Worm (Caenorhabditis elegans) whole organism, young adult: ENCODE measurements around the gene T08A11.1.

Experiments used
- B0019.2 ChIP-seq: fragments of 200-800 bp; sonication (Bioruptor generic); conservative IDR thresholded peaks from 2 replicates; pipeline ENCODE4 v1.3.6; 2022; ENCODE audit warnings: missing genetic modification reagents, missing genetic modification characterization, missing compliant biosample characterization
- C17E4.6 ChIP-seq: fragments of 200-800 bp; sonication (Bioruptor generic); IDR thresholded peaks from 2 replicates; pipeline ENCODE4 v1.3.6; 2022; ENCODE audit warnings: missing genetic modification reagents, missing genetic modification characterization, missing compliant biosample characterization
- D2030.7 ChIP-seq: fragments of 200-800 bp; sonication (Bioruptor generic); IDR thresholded peaks from 2 replicates; pipeline ENCODE4 v1.3.6; 2022; ENCODE audit warnings: missing genetic modification reagents, missing genetic modification characterization, missing compliant biosample characterization
- F10E7.11 ChIP-seq: sonication (generic microtip); optimal IDR thresholded peaks from 2 replicates; lab custom pipeline; 2017; ENCODE audit warnings: mild to moderate bottlenecking, missing genetic modification characterization, moderate library complexity, missing compliant biosample characterization
- F22D6.2 ChIP-seq: sonication (generic microtip); optimal IDR thresholded peaks from 2 replicates; lab custom pipeline; 2016; ENCODE audit warnings: mild to moderate bottlenecking, missing genetic modification characterization, missing compliant biosample characterization
- F37B4.10 ChIP-seq: fragments of 200-800 bp; sonication (Bioruptor generic); IDR thresholded peaks from 2 replicates; pipeline ENCODE4 v1.3.6; 2022; ENCODE audit warnings: missing genetic modification characterization, missing compliant biosample characterization
- F49E8.2 ChIP-seq: sonication (generic microtip); optimal IDR thresholded peaks from 3 replicates; lab custom pipeline; 2017; ENCODE audit warnings: missing genetic modification characterization, mild to moderate bottlenecking, missing compliant biosample characterization, antibody characterized with exemption, moderate library complexity; ENCODE audit not compliant: insufficient read depth
- F57C9.4 ChIP-seq: sonication (generic microtip); optimal IDR thresholded peaks from 2 replicates; lab custom pipeline; 2017; ENCODE audit warnings: mild to moderate bottlenecking, missing genetic modification characterization, missing compliant biosample characterization
- K12H6.12 ChIP-seq: fragments of 200-800 bp; sonication (Bioruptor generic); optimal IDR thresholded peaks from 2 replicates; lab custom pipeline; 2018; ENCODE audit warnings: mild to moderate bottlenecking, missing genetic modification characterization, missing compliant biosample characterization
- Y56A3A.18 ChIP-seq: fragments of 200-800 bp; sonication (Bioruptor generic); IDR thresholded peaks from 2 replicates; pipeline ENCODE4 v1.3.6; 2022; ENCODE audit warnings: missing genetic modification reagents, missing genetic modification characterization, missing compliant biosample characterization
- ZK185.1 ChIP-seq: sonication (generic microtip); optimal IDR thresholded peaks from 2 replicates; lab custom pipeline; 2016; ENCODE audit warnings: mild to moderate bottlenecking, missing genetic modification characterization, missing compliant biosample characterization; ENCODE audit not compliant: poor library complexity, severe bottlenecking
- akir-1 ChIP-seq: fragments of 200-800 bp; sonication (Bioruptor generic); optimal IDR thresholded peaks from 2 replicates; lab custom pipeline; 2018; ENCODE audit warnings: mild to moderate bottlenecking, missing genetic modification characterization, moderate library complexity, missing compliant biosample characterization
- aptf-3 ChIP-seq: fragments of 200-800 bp; sonication (Bioruptor generic); IDR thresholded peaks from 2 replicates; pipeline ENCODE4 v1.3.6; 2022; ENCODE audit warnings: missing genetic modification characterization, missing compliant biosample characterization
- attf-5 ChIP-seq: fragments of 200-800 bp; sonication (Bioruptor generic); optimal IDR thresholded peaks from 2 replicates; lab custom pipeline; 2018; ENCODE audit warnings: mild to moderate bottlenecking, missing genetic modification characterization, missing compliant biosample characterization
- ccch-3 ChIP-seq: fragments of 200-800 bp; sonication (Bioruptor generic); optimal IDR thresholded peaks from 2 replicates; lab custom pipeline; 2018; ENCODE audit warnings: mild to moderate bottlenecking, missing genetic modification characterization, missing compliant biosample characterization
- cebp-1 ChIP-seq, 2 experiments: fragments of 200-800 bp in 1 of 2; sonication (Bioruptor generic) in 1 of 2; sonication (generic microtip) in 1 of 2; IDR thresholded peaks in 1 of 2; optimal IDR thresholded peaks in 1 of 2; 2 replicates each; pipeline versions ENCODE4 v1.3.6 to Lab custom; 2017 to 2022; ENCODE audit warnings: missing compliant biosample characterization in 2 of 2, missing genetic modification characterization in 2 of 2, mild to moderate bottlenecking in 1 of 2, missing genetic modification reagents in 1 of 2, moderate library complexity in 1 of 2
- ceh-27 ChIP-seq: fragments of 200-800 bp; sonication (Bioruptor generic); optimal IDR thresholded peaks from 2 replicates; lab custom pipeline; 2018; ENCODE audit warnings: mild to moderate bottlenecking, missing genetic modification characterization, moderate library complexity, missing compliant biosample characterization
- die-1 ChIP-seq: sonication (generic microtip); optimal IDR thresholded peaks from 2 replicates; lab custom pipeline; 2016; ENCODE audit warnings: missing genotype, mild to moderate bottlenecking, missing genetic modification characterization, missing compliant biosample characterization
- dpff-1 ChIP-seq: sonication (generic microtip); optimal IDR thresholded peaks from 2 replicates; lab custom pipeline; 2017; ENCODE audit warnings: mild to moderate bottlenecking, missing genetic modification characterization, missing compliant biosample characterization
- efl-1 ChIP-seq: fragments of 150-350 bp; optimal IDR thresholded peaks from 2 replicates; lab custom pipeline; 2014; ENCODE audit warnings: missing biosample characterization, missing genetic modification reagents, missing genetic modification characterization
- egl-18 ChIP-seq: fragments of 200-800 bp; sonication (Bioruptor generic); IDR thresholded peaks from 2 replicates; pipeline ENCODE4 v1.3.6; 2022; ENCODE audit warnings: missing genetic modification reagents, missing genetic modification characterization, missing compliant biosample characterization
- egl-44 ChIP-seq: fragments of 200-800 bp; sonication (Bioruptor generic); IDR thresholded peaks from 2 replicates; pipeline ENCODE4 v1.3.6; 2022; ENCODE audit warnings: missing genetic modification reagents, missing genetic modification characterization, missing compliant biosample characterization
- ekl-4 ChIP-seq: fragments of 200-800 bp; sonication (Bioruptor generic); IDR thresholded peaks from 2 replicates; pipeline ENCODE4 v1.3.6; 2022; ENCODE audit warnings: missing genetic modification reagents, missing genetic modification characterization, missing compliant biosample characterization
- fkh-3 ChIP-seq: sonication (generic microtip); optimal IDR thresholded peaks from 2 replicates; lab custom pipeline; 2016; ENCODE audit warnings: mild to moderate bottlenecking, missing genetic modification characterization, missing compliant biosample characterization
- gei-17 ChIP-seq: fragments of 200-800 bp; sonication (Bioruptor generic); optimal IDR thresholded peaks from 2 replicates; lab custom pipeline; 2018; ENCODE audit warnings: mild to moderate bottlenecking, missing genetic modification characterization, missing compliant biosample characterization
- him-1 ChIP-seq: sonication (generic microtip); optimal IDR thresholded peaks from 2 replicates; lab custom pipeline; 2016; ENCODE audit warnings: missing genotype, missing genetic modification reagents, missing genetic modification characterization, missing compliant biosample characterization
- hlh-12 ChIP-seq: sonication (generic microtip); optimal IDR thresholded peaks from 2 replicates; lab custom pipeline; 2016; ENCODE audit warnings: missing genetic modification characterization, missing compliant biosample characterization
- hmg-20 ChIP-seq: fragments of 200-800 bp; sonication (Bioruptor generic); IDR thresholded peaks from 2 replicates; pipeline ENCODE4 v1.3.6; 2022; ENCODE audit warnings: missing genetic modification reagents, missing genetic modification characterization, missing compliant biosample characterization
- let-607 ChIP-seq, 2 experiments: fragments of 200-800 bp in 1 of 2; sonication (Bioruptor generic) in 1 of 2; sonication (generic microtip) in 1 of 2; optimal IDR thresholded peaks; 2 replicates each; lab custom pipeline; 2016 to 2018; ENCODE audit warnings: mild to moderate bottlenecking in 2 of 2, missing compliant biosample characterization in 2 of 2, missing genetic modification characterization in 2 of 2, moderate library complexity in 2 of 2, missing genotype in 1 of 2
- madf-3 ChIP-seq: fragments of 200-800 bp; sonication (Bioruptor generic); IDR thresholded peaks from 2 replicates; pipeline ENCODE4 v1.3.6; 2022; ENCODE audit warnings: missing genetic modification reagents, missing genetic modification characterization, missing compliant biosample characterization
- madf-8 ChIP-seq: fragments of 200-800 bp; sonication (Bioruptor generic); conservative IDR thresholded peaks from 2 replicates; pipeline ENCODE4 v1.3.6; 2022; ENCODE audit warnings: missing genetic modification reagents, missing genetic modification characterization, missing compliant biosample characterization
- mcd-1 ChIP-seq: fragments of 200-800 bp; sonication (Bioruptor generic); IDR thresholded peaks from 2 replicates; pipeline ENCODE4 v1.3.6; 2022; ENCODE audit warnings: missing genetic modification reagents, missing genetic modification characterization, missing compliant biosample characterization
- mxl-1 ChIP-seq: sonication (generic microtip); optimal IDR thresholded peaks from 2 replicates; lab custom pipeline; 2016; ENCODE audit warnings: missing genetic modification characterization, missing compliant biosample characterization
- nfya-1 ChIP-seq: sonication (generic microtip); optimal IDR thresholded peaks from 2 replicates; lab custom pipeline; 2017; ENCODE audit warnings: antibody characterized with exemption, missing compliant biosample characterization, missing genetic modification characterization, borderline replicate concordance; ENCODE audit not compliant: insufficient read depth
- nfya-2 ChIP-seq: fragments of 200-800 bp; sonication (Bioruptor generic); IDR thresholded peaks from 2 replicates; pipeline ENCODE4 v1.3.6; 2022; ENCODE audit warnings: missing genetic modification reagents, missing genetic modification characterization, missing compliant biosample characterization
- nhr-120 ChIP-seq: fragments of 200-800 bp; sonication (Bioruptor generic); IDR thresholded peaks from 2 replicates; pipeline ENCODE4 v1.3.6; 2022; ENCODE audit warnings: missing genetic modification characterization, missing compliant biosample characterization
- nhr-179 ChIP-seq: sonication (generic microtip); optimal IDR thresholded peaks from 2 replicates; lab custom pipeline; 2016; ENCODE audit warnings: mild to moderate bottlenecking, missing genetic modification characterization, missing compliant biosample characterization
- nhr-27 ChIP-seq: fragments of 200-800 bp; sonication (Bioruptor generic); optimal IDR thresholded peaks from 2 replicates; lab custom pipeline; 2018; ENCODE audit warnings: mild to moderate bottlenecking, missing genetic modification characterization, moderate library complexity, missing compliant biosample characterization
- pha-4 ChIP-seq: fragments of 150-350 bp; sonication (generic microtip); optimal IDR thresholded peaks from 2 replicates; lab custom pipeline; 2014; ENCODE audit warnings: missing biosample characterization, missing genetic modification reagents, missing genetic modification characterization
- rpc-1 ChIP-seq, 2 experiments: fragments of 150-350 bp in 1 of 2; sonication (generic microtip) in 1 of 2; optimal IDR thresholded peaks; 2 replicates each; lab custom pipeline; 2014 to 2018; ENCODE audit warnings: missing biosample characterization in 1 of 2, missing genetic modification characterization in 1 of 2, missing genetic modification reagents in 1 of 2, missing genotype in 1 of 2
- sdz-38 ChIP-seq: sonication (generic microtip); optimal IDR thresholded peaks from 2 replicates; lab custom pipeline; 2016; ENCODE audit warnings: missing genotype, missing genetic modification characterization, missing compliant biosample characterization
- tbp1 ChIP-seq: fragments of 200-800 bp; sonication (Bioruptor generic); optimal IDR thresholded peaks from 2 replicates; lab custom pipeline; 2018; ENCODE audit warnings: mild to moderate bottlenecking, missing genetic modification characterization, missing compliant biosample characterization
- tlf-1 ChIP-seq: fragments of 200-800 bp; sonication (Bioruptor generic); optimal IDR thresholded peaks from 2 replicates; lab custom pipeline; 2018; ENCODE audit warnings: mild to moderate bottlenecking, missing genetic modification characterization, missing compliant biosample characterization
- unc-130 ChIP-seq: sonication (generic microtip); optimal IDR thresholded peaks from 2 replicates; lab custom pipeline; 2016; ENCODE audit warnings: missing genetic modification reagents, missing genetic modification characterization, missing compliant biosample characterization
- zfh-2 ChIP-seq: fragments of 200-800 bp; sonication (Bioruptor generic); conservative IDR thresholded peaks from 2 replicates; pipeline ENCODE4 v1.3.6; 2022; ENCODE audit warnings: missing genetic modification reagents, missing genetic modification characterization, missing compliant biosample characterization
- ztf-18 ChIP-seq: sonication (generic microtip); optimal IDR thresholded peaks from 2 replicates; lab custom pipeline; 2016; ENCODE audit warnings: missing genotype, mild to moderate bottlenecking, missing genetic modification characterization, missing compliant biosample characterization
- ztf-26 ChIP-seq: sonication (generic microtip); optimal IDR thresholded peaks from 2 replicates; lab custom pipeline; 2017; ENCODE audit warnings: missing genetic modification characterization, missing compliant biosample characterization

T08A11.1 gene

ce11 chrIII:4281955-4282618 is 19.1 kb upstream of the T08A11.1 start:
- TF ChIP-seq gei-17 (peak; percentile 94), cebp-1 (GFP tag; IDR thresholded peaks at IDR 0.05; lab: Robert Waterston, UW) (peak; percentile 80; the same call in 1 of the 2 replicates), cebp-1 (tag; optimal IDR thresholded peaks at IDR 0.05; lab: Kevin White, UChicago) (peak; percentile 98), fkh-3 (tag; lab: Kevin White, UChicago) (peak; percentile 1), attf-5 (peak; percentile 98), F49E8.2 (no peak), F57C9.4 (tag; lab: Kevin White, UChicago) (no peak), egl-18 (GFP tag; lab: Robert Waterston, UW) (peak; percentile 73; the same call in 1 of the 2 replicates), tbp1 (GFP tag; lab: Kevin White, UChicago) (peak; percentile 72), him-1 (tag; lab: Kevin White, UChicago) (no peak), ztf-26 (tag; lab: Kevin White, UChicago) (peak; percentile 98), B0019.2 (GFP tag; lab: Robert Waterston, UW) (no peak), rpc-1 (optimal IDR thresholded peaks at IDR 0.05; lab: Kevin White, UChicago) (no peak), rpc-1 (tag; optimal IDR thresholded peaks at IDR 0.05; lab: Kevin White, UChicago) (no peak), F10E7.11 (tag; lab: Kevin White, UChicago) (peak; percentile 68), dpff-1 (tag; lab: Kevin White, UChicago) (peak; percentile 84), let-607 (tag; optimal IDR thresholded peaks at IDR 0.05; lab: Kevin White, UChicago) (peak; percentile 93 to 95), mcd-1 (GFP tag; lab: Robert Waterston, UW) (peak; percentile 90), nhr-27 (tag; lab: Kevin White, UChicago) (no peak), pha-4 (tag; lab: Kevin White, UChicago) (peak; percentile 26), ztf-18 (tag; lab: Kevin White, UChicago) (peak; percentile 82), ekl-4 (peak; percentile 94), F37B4.10 (no peak), hmg-20 (GFP tag; lab: Robert Waterston, UW) (peak; percentile 66; the same call in 1 of the 2 replicates), D2030.7 (GFP tag; lab: Robert Waterston, UW) (no peak), ZK185.1 (tag; lab: Kevin White, UChicago) (peak; percentile 24), efl-1 (no peak), nhr-120 (GFP tag; lab: Robert Waterston, UW) (no peak), zfh-2 (GFP tag; lab: Robert Waterston, UW) (peak; percentile 100), hlh-12 (no peak), sdz-38 (tag; lab: Kevin White, UChicago) (no peak), ceh-27 (GFP tag; lab: Kevin White, UChicago) (peak; percentile 94), egl-44 (peak; percentile 98), F22D6.2 (peak; percentile 96), akir-1 (GFP tag; lab: Kevin White, UChicago) (peak; percentile 61), nfya-2 (GFP tag; lab: Robert Waterston, UW) (no peak), Y56A3A.18 (peak; percentile 92), madf-3 (peak; percentile 87), mxl-1 (tag; lab: Kevin White, UChicago) (no peak), C17E4.6 (peak; percentile 52; the same call in 1 of the 2 replicates), madf-8 (GFP tag; lab: Robert Waterston, UW) (no peak), unc-130 (GFP tag; lab: Kevin White, UChicago) (peak; percentile 4), ccch-3 (GFP tag; lab: Kevin White, UChicago) (no peak), nfya-1 (tag; lab: Kevin White, UChicago) (no peak), nhr-179 (tag; lab: Kevin White, UChicago) (no peak), tlf-1 (GFP tag; lab: Kevin White, UChicago) (peak; percentile 95), aptf-3 (GFP tag; lab: Robert Waterston, UW) (0 out of 2 replicates have a peak, but pooled peaks have one; percentile 23), K12H6.12 (tag; lab: Kevin White, UChicago) (peak; percentile 99), die-1 (tag; lab: Kevin White, UChicago) (peak; percentile 93)
